Fruit fly (Drosophila melanogaster) Kc167 (cell line): ENCODE measurements around the gene CG12206.

Source experiments
- Myc ChIP-seq: fragments of >200 bp; optimal IDR thresholded peaks from 2 replicates; lab custom pipeline; 2017; ENCODE audit warnings: missing external identifiers
- h ChIP-seq: fragments of >200 bp; optimal IDR thresholded peaks from 3 replicates; lab custom pipeline; 2018; ENCODE audit warnings: missing external identifiers
- insv ChIP-seq: fragments of >200 bp; optimal IDR thresholded peaks from 3 replicates; lab custom pipeline; 2018; ENCODE audit warnings: missing external identifiers
- psq ChIP-seq: fragments of >200 bp; optimal IDR thresholded peaks from 2 replicates; lab custom pipeline; 2017; ENCODE audit warnings: missing external identifiers
- ttk ChIP-seq: sonication (Bioruptor generic); optimal IDR thresholded peaks from 2 replicates; lab custom pipeline; 2017; ENCODE audit warnings: missing external identifiers

- TF ChIP-seq Myc (lab: Kevin White, UChicago), result no peak
- TF ChIP-seq insv (lab: Kevin White, UChicago), result no peak
- no peak for TF ChIP-seq h (lab: Kevin White, UChicago)
- no peak for TF ChIP-seq ttk (lab: Kevin White, UChicago)
- no peak for TF ChIP-seq psq (lab: Kevin White, UChicago)
Measured at dm6 chrX:3482119-3483014, 8.0 kb upstream of the CG12206 start, which contains the start of the genes CG10804 and CG10802.
